Fruit fly (Drosophila melanogaster) whole organism, prepupa: ENCODE measurements around the gene Naglu.
A peak's percentile ranks its signal among the peaks of the same experiment; 100 is the strongest.

Experiments used
- Blimp-1 ChIP-seq: fragments of 200-800 bp; sonication (Bioruptor generic); optimal IDR thresholded peaks from 3 replicates; lab custom pipeline; 2017; ENCODE audit warnings: missing biosample characterization, missing genetic modification characterization, mild to moderate bottlenecking, moderate library complexity, missing genetic modification reagents
- CG11762 ChIP-seq: fragments of 200-800 bp; sonication (Bioruptor generic); optimal IDR thresholded peaks from 3 replicates; lab custom pipeline; 2016; ENCODE audit warnings: missing biosample characterization, missing genetic modification characterization; ENCODE audit not compliant: insufficient read depth
- CG15336 ChIP-seq: fragments of 200-800 bp; sonication (Bioruptor generic); IDR thresholded peaks from 2 replicates; pipeline ENCODE4 v1.3.6; 2022; ENCODE audit warnings: missing biosample characterization, missing genetic modification characterization
- CG16779 ChIP-seq: fragments of 200-800 bp; sonication (Bioruptor generic); optimal IDR thresholded peaks from 3 replicates; lab custom pipeline; 2017; ENCODE audit warnings: missing biosample characterization, mild to moderate bottlenecking, missing genetic modification characterization
- CG3032 ChIP-seq: fragments of 200-800 bp; optimal IDR thresholded peaks from 2 replicates; lab custom pipeline; 2019; ENCODE audit warnings: missing biosample characterization, mild to moderate bottlenecking, missing genetic modification characterization, moderate library complexity
- CG31627 ChIP-seq: fragments of 200-800 bp; sonication (Bioruptor generic); optimal IDR thresholded peaks from 3 replicates; lab custom pipeline; 2016; ENCODE audit warnings: missing biosample characterization, missing genetic modification characterization
- CG32006 ChIP-seq: fragments of 200-800 bp; sonication (Bioruptor generic); optimal IDR thresholded peaks from 3 replicates; lab custom pipeline; 2017; ENCODE audit warnings: missing biosample characterization, mild to moderate bottlenecking, missing genetic modification characterization
- CG3919 ChIP-seq: fragments of 200-800 bp; sonication (Bioruptor generic); optimal IDR thresholded peaks from 3 replicates; lab custom pipeline; 2016; ENCODE audit warnings: missing biosample characterization, missing genetic modification characterization
- CG4318 ChIP-seq: fragments of 200-800 bp; sonication (Bioruptor generic); optimal IDR thresholded peaks from 3 replicates; lab custom pipeline; 2017; ENCODE audit warnings: missing biosample characterization, mild to moderate bottlenecking, missing genetic modification characterization
- CG6163 ChIP-seq: fragments of 200-800 bp; sonication (Bioruptor generic); IDR thresholded peaks from 3 replicates; pipeline ENCODE4 v1.3.6; 2022; ENCODE audit warnings: missing biosample characterization, missing genetic modification characterization
- CG6276 ChIP-seq: fragments of 200-800 bp; sonication (Bioruptor generic); optimal IDR thresholded peaks from 2 replicates; lab custom pipeline; 2017; ENCODE audit warnings: missing biosample characterization, mild to moderate bottlenecking, missing genetic modification characterization
- CG6792 ChIP-seq: fragments of 200-800 bp; sonication (Bioruptor generic); optimal IDR thresholded peaks from 3 replicates; lab custom pipeline; 2016; ENCODE audit warnings: missing biosample characterization, missing genetic modification characterization
- CG6808 ChIP-seq: fragments of 200-800 bp; sonication (Bioruptor generic); optimal IDR thresholded peaks from 3 replicates; lab custom pipeline; 2017; ENCODE audit warnings: missing biosample characterization, missing genetic modification characterization, mild to moderate bottlenecking, moderate library complexity, missing genetic modification reagents
- CG6854 ChIP-seq: fragments of 200-800 bp; sonication (Bioruptor generic); optimal IDR thresholded peaks from 2 replicates; lab custom pipeline; 2017; ENCODE audit warnings: missing biosample characterization, mild to moderate bottlenecking, missing genetic modification characterization
- CG7368 ChIP-seq: fragments of 200-800 bp; sonication (Bioruptor generic); optimal IDR thresholded peaks from 3 replicates; lab custom pipeline; 2016; ENCODE audit warnings: missing biosample characterization, missing genetic modification characterization
- CG8119 ChIP-seq: fragments of 200-800 bp; sonication (Bioruptor generic); IDR thresholded peaks from 3 replicates; pipeline ENCODE4 v1.3.6; 2022; ENCODE audit warnings: missing biosample characterization, missing genetic modification characterization
- CG8319 ChIP-seq: fragments of 200-800 bp; sonication (Bioruptor generic); optimal IDR thresholded peaks from 3 replicates; lab custom pipeline; 2016; ENCODE audit warnings: missing biosample characterization, missing genetic modification characterization
- CG8632 ChIP-seq: fragments of 200-800 bp; sonication (Bioruptor generic); optimal IDR thresholded peaks from 3 replicates; lab custom pipeline; 2016; ENCODE audit warnings: missing biosample characterization, missing genetic modification characterization
- Eip75B ChIP-seq: fragments of 200-800 bp; sonication (Bioruptor generic); optimal IDR thresholded peaks from 3 replicates; lab custom pipeline; 2016; ENCODE audit warnings: missing biosample characterization, missing genetic modification characterization
- Eip78C ChIP-seq: fragments of 200-800 bp; sonication (Bioruptor generic); peaks from one replicate; lab custom pipeline; 2016; ENCODE audit warnings: missing biosample characterization, missing genetic modification characterization
- Eip93F ChIP-seq: fragments of 200-800 bp; sonication (Bioruptor generic); optimal IDR thresholded peaks from 2 replicates; lab custom pipeline; 2016; ENCODE audit warnings: missing biosample characterization, mild to moderate bottlenecking, missing genetic modification characterization
- Ets21C ChIP-seq: fragments of 200-800 bp; sonication (Bioruptor generic); optimal IDR thresholded peaks from 3 replicates; lab custom pipeline; 2016; ENCODE audit warnings: missing biosample characterization, missing genetic modification characterization
- Ets96B ChIP-seq: fragments of 200-800 bp; optimal IDR thresholded peaks from 2 replicates; lab custom pipeline; 2019; ENCODE audit warnings: missing biosample characterization, mild to moderate bottlenecking, missing genetic modification characterization, moderate library complexity
- Hr39 ChIP-seq: fragments of 200-800 bp; sonication (Bioruptor generic); optimal IDR thresholded peaks from 2 replicates; lab custom pipeline; 2016; ENCODE audit warnings: missing biosample characterization, missing genetic modification characterization
- Lpt ChIP-seq: fragments of 200-800 bp; sonication (Bioruptor generic); optimal IDR thresholded peaks from 3 replicates; lab custom pipeline; 2016; ENCODE audit warnings: missing biosample characterization, missing genetic modification characterization
- Met ChIP-seq: fragments of 200-800 bp; sonication (Bioruptor generic); optimal IDR thresholded peaks from 3 replicates; lab custom pipeline; 2016; ENCODE audit warnings: missing biosample characterization, missing genetic modification characterization
- OdsH ChIP-seq: fragments of 200-800 bp; sonication (Bioruptor generic); optimal IDR thresholded peaks from 3 replicates; lab custom pipeline; 2016; ENCODE audit warnings: missing biosample characterization, missing genetic modification characterization
- Smox ChIP-seq: fragments of 200-800 bp; sonication (Bioruptor generic); optimal IDR thresholded peaks from 3 replicates; lab custom pipeline; 2016; ENCODE audit warnings: missing biosample characterization, missing genetic modification characterization
- Sox102F ChIP-seq: fragments of 200-800 bp; sonication (Bioruptor generic); optimal IDR thresholded peaks from 2 replicates; lab custom pipeline; 2016; ENCODE audit warnings: missing biosample characterization, mild to moderate bottlenecking, missing genetic modification characterization
- Sox15 ChIP-seq: fragments of 200-800 bp; sonication (Bioruptor generic); optimal IDR thresholded peaks from 3 replicates; lab custom pipeline; 2016; ENCODE audit warnings: missing biosample characterization, missing genetic modification characterization
- cyc ChIP-seq: fragments of 200-800 bp; sonication (Bioruptor generic); optimal IDR thresholded peaks from 3 replicates; lab custom pipeline; 2016; ENCODE audit warnings: missing biosample characterization, missing genetic modification characterization
- dac ChIP-seq: fragments of 200-800 bp; sonication (Bioruptor generic); optimal IDR thresholded peaks from 2 replicates; lab custom pipeline; 2017; ENCODE audit warnings: missing biosample characterization, mild to moderate bottlenecking, missing genetic modification characterization
- dsx ChIP-seq: fragments of 200-800 bp; optimal IDR thresholded peaks from 3 replicates; lab custom pipeline; 2019; ENCODE audit warnings: missing biosample characterization, mild to moderate bottlenecking, missing genetic modification characterization, moderate library complexity; ENCODE audit not compliant: poor library complexity, severe bottlenecking
- eg ChIP-seq: fragments of 200-800 bp; sonication (Bioruptor generic); IDR thresholded peaks from 3 replicates; pipeline ENCODE4 v1.3.6; 2022; ENCODE audit warnings: missing biosample characterization, missing genetic modification characterization
- esn ChIP-seq: fragments of 200-800 bp; sonication (Bioruptor generic); optimal IDR thresholded peaks from 2 replicates; lab custom pipeline; 2016; ENCODE audit warnings: missing biosample characterization, mild to moderate bottlenecking, missing genetic modification characterization, moderate library complexity
- fd59A ChIP-seq: fragments of 200-800 bp; sonication (Bioruptor generic); optimal IDR thresholded peaks from 2 replicates; lab custom pipeline; 2017; ENCODE audit warnings: missing biosample characterization, mild to moderate bottlenecking, missing genetic modification characterization, missing genetic modification reagents
- fd85E ChIP-seq: fragments of 200-800 bp; sonication (Bioruptor generic); optimal IDR thresholded peaks from 3 replicates; lab custom pipeline; 2016; ENCODE audit warnings: missing biosample characterization, missing genetic modification characterization
- fkh ChIP-seq: fragments of 200-800 bp; sonication (Bioruptor generic); optimal IDR thresholded peaks from 3 replicates; lab custom pipeline; 2017; ENCODE audit warnings: missing biosample characterization, mild to moderate bottlenecking, missing genetic modification characterization, moderate library complexity
- lz ChIP-seq: fragments of 200-800 bp; sonication (Bioruptor generic); optimal IDR thresholded peaks from 3 replicates; lab custom pipeline; 2016; ENCODE audit warnings: missing biosample characterization, missing genetic modification characterization
- pdm3 ChIP-seq: fragments of 200-800 bp; sonication (Bioruptor generic); optimal IDR thresholded peaks from 3 replicates; lab custom pipeline; 2016; ENCODE audit warnings: missing biosample characterization, missing genetic modification characterization
- salr ChIP-seq, 2 experiments: fragments of 200-800 bp; sonication (Bioruptor generic); optimal IDR thresholded peaks; 3 replicates each; lab custom pipeline; 2016 to 2018; ENCODE audit warnings: missing biosample characterization in 2 of 2, missing genetic modification characterization in 2 of 2, mild to moderate bottlenecking in 1 of 2
- spab ChIP-seq: fragments of 200-800 bp; sonication (Bioruptor generic); optimal IDR thresholded peaks from 2 replicates; lab custom pipeline; 2017; ENCODE audit warnings: missing biosample characterization, mild to moderate bottlenecking, missing genetic modification characterization, missing genetic modification reagents
- ss ChIP-seq, 2 experiments: fragments of 200-800 bp; sonication (Bioruptor generic); optimal IDR thresholded peaks; 2 replicates in 1 of 2; 3 replicates in 1 of 2; lab custom pipeline; 2017 to 2018; ENCODE audit warnings: mild to moderate bottlenecking in 2 of 2, missing biosample characterization in 2 of 2, missing genetic modification characterization in 2 of 2, moderate library complexity in 1 of 2
- topi ChIP-seq: fragments of 200-800 bp; sonication (Bioruptor generic); optimal IDR thresholded peaks from 3 replicates; lab custom pipeline; 2016; ENCODE audit warnings: missing biosample characterization, missing genetic modification characterization
- vri ChIP-seq: fragments of 200-800 bp; sonication (Bioruptor generic); optimal IDR thresholded peaks from 3 replicates; lab custom pipeline; 2016; ENCODE audit warnings: missing biosample characterization, mild to moderate bottlenecking, missing genetic modification characterization

The Naglu gene

DNA sequence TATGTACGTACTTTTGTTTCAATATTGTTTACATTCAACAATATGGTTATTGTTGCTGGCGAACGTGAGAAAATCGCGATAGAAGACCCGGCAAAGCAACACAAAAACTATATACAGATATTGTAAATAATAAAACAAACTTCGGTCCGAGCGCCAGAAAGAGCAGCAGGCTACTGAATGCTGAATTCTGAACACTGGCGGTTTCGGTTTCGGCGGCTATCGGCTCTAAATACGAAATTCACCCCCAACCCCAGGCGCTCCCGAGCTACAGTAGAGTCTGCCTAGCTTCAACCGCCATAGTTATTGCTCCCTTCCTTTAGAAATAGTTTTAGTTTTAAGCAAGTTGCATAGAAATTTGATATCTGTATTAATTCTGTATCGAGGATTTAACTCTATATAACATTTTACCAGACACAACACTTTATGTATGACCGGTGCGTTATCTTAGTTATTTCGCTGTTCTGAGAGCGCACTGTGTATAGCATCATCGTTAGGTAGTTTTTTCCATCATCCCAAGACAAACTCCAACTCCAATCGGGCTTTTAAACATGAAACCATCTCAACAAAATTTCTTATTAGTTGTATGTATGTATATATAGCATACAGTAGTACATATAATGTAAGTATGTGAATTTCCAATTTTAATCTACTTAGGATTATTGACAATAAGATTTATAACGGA, 49.3 kb downstream of the Naglu start, which contains the start of gene CG7627 (continued):
- TF ChIP-seq CG7368 (GFP tag; lab: Kevin White, UChicago) (peak; percentile 53), salr (GFP tag; optimal IDR thresholded peaks at IDR 0.05; lab: Kevin White, UChicago) (peak; percentile 12 to 57), OdsH (peak; percentile 65), spab (GFP tag; lab: Kevin White, UChicago) (peak; percentile 53), CG6163 (GFP tag; lab: Robert Waterston, UW) (peak; percentile 81), Ets96B (no peak), CG32006 (GFP tag; lab: Kevin White, UChicago) (peak; percentile 76), CG6808 (GFP tag; lab: Kevin White, UChicago) (peak; percentile 64), CG3032 (tag; lab: Kevin White, UChicago) (peak; percentile 51), Eip93F (GFP tag; lab: Kevin White, UChicago) (no peak), ss (GFP tag; optimal IDR thresholded peaks at IDR 0.05; lab: Kevin White, UChicago) (peak; percentile 16 to 41), CG31627 (GFP tag; lab: Kevin White, UChicago) (peak; percentile 66)
- TF ChIP-seq, all 60 proteins: peak for 53

DNA sequence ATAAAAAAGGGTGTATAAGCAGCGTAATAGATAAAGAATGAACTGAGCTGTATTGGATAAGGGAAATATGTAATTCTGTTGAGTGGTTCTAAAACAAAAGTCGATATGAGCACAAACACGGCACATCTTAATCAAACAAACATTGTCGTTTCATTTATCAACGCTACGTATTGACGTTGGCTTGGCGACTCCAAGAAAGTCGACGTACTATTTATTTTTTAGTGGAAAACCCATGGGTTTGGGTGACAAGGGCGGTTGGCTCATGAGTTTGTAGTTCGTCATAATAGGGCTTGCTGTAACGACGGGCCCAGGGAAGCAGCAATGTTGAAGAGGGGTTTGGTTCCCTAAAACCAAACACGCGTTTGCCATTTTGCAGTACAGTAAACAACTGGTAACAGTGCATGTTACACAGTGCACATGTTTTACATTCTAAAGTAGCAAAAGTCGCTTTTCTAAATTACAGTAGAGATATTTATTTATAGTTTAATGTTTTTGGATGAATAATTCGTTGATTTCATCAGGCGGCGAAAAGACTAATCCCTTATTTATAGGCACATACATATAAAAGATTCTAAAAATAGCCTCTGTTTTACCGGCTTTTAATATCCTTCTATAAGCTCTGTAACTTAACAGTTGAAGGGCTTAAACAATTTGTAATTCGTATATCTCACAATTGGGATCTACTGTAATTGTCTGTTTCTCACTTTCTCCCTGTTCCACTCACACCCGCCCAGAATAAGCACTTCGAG, 50.3 kb downstream of the Naglu start:
- TF ChIP-seq Smox = peak; percentile 61
- peak; percentile 47 for TF ChIP-seq CG8632 (GFP tag; lab: Kevin White, UChicago)
- peak; percentile 69 for TF ChIP-seq CG31627 (GFP tag; lab: Kevin White, UChicago)
- no peak; the same call in 1 of the 3 replicates for TF ChIP-seq CG8119 (GFP tag; lab: Robert Waterston, UW)
- TF ChIP-seq Hr39 (GFP tag; lab: Kevin White, UChicago) = peak; percentile 68
- peak; percentile 63 for TF ChIP-seq CG15336 (GFP tag; lab: Robert Waterston, UW)
- TF ChIP-seq dsx (GFP tag; lab: Kevin White, UChicago) = peak; percentile 28
- peak; percentile 43; the same call in 2 of the 3 replicates for TF ChIP-seq eg
- peak; percentile 49 for TF ChIP-seq cyc (GFP tag; lab: Kevin White, UChicago)
- TF ChIP-seq esn (GFP tag; lab: Kevin White, UChicago) = peak; percentile 75
- TF ChIP-seq fd85E (GFP tag; lab: Kevin White, UChicago) = peak; percentile 17
- TF ChIP-seq Met (GFP tag; lab: Kevin White, UChicago) = peak; percentile 77
- peak; percentile 57 for TF ChIP-seq fd59A
- no peak for TF ChIP-seq CG3919 (GFP tag; lab: Kevin White, UChicago)
- peak; percentile 40 for TF ChIP-seq Sox15 (GFP tag; lab: Kevin White, UChicago)
- TF ChIP-seq CG8319 = peak; percentile 27
- TF ChIP-seq Sox102F (GFP tag; lab: Kevin White, UChicago) = peak; percentile 66
- TF ChIP-seq CG6163 (GFP tag; lab: Robert Waterston, UW) = peak; percentile 39; the same call in 1 of the 3 replicates
- peak; percentile 46 for TF ChIP-seq spab (GFP tag; lab: Kevin White, UChicago)
- TF ChIP-seq CG6276 = peak; percentile 52
- TF ChIP-seq salr (GFP tag; optimal IDR thresholded peaks at IDR 0.05; lab: Kevin White, UChicago) = peak in 1 of 2 experiments; percentile 52
- TF ChIP-seq Eip78C (GFP tag; lab: Kevin White, UChicago) = peak; percentile 91
- no peak for TF ChIP-seq CG11762 (GFP tag; lab: Kevin White, UChicago)
- peak; percentile 5 for TF ChIP-seq CG6854 (GFP tag; lab: Kevin White, UChicago)
- TF ChIP-seq CG6792 (GFP tag; lab: Kevin White, UChicago) = peak; percentile 62
- peak; percentile 42 for TF ChIP-seq topi
- peak; percentile 5 for TF ChIP-seq CG4318 (GFP tag; lab: Kevin White, UChicago)
- peak; percentile 46 for TF ChIP-seq lz (GFP tag; lab: Kevin White, UChicago)
- peak; percentile 54 for TF ChIP-seq CG6808 (GFP tag; lab: Kevin White, UChicago)
- no peak for TF ChIP-seq vri (GFP tag; lab: Kevin White, UChicago)
- no peak for TF ChIP-seq pdm3 (GFP tag; lab: Kevin White, UChicago)
- no peak for TF ChIP-seq Lpt
- peak; percentile 75 for TF ChIP-seq fkh (GFP tag; lab: Kevin White, UChicago)
- no peak for TF ChIP-seq CG16779 (tag; lab: Kevin White, UChicago)
- peak; percentile 62 for TF ChIP-seq Eip75B (GFP tag; lab: Kevin White, UChicago)
- TF ChIP-seq Ets21C (GFP tag; lab: Kevin White, UChicago) = peak; percentile 40
- TF ChIP-seq Eip93F (GFP tag; lab: Kevin White, UChicago) = no peak
- no peak for TF ChIP-seq dac (GFP tag; lab: Kevin White, UChicago)
- peak; percentile 41 for TF ChIP-seq Blimp-1 (GFP tag; lab: Kevin White, UChicago)
